Worm (Caenorhabditis elegans) whole organism, L2 larva: ENCODE results near the gene W01C8.1.

Source experiments
- C34F6.9 ChIP-seq: fragments of 150-350 bp; optimal IDR thresholded peaks from 2 replicates; lab custom pipeline; 2014; ENCODE audit warnings: missing biosample characterization, missing genetic modification characterization
- F13H6.1 ChIP-seq: sonication (generic microtip); optimal IDR thresholded peaks from 2 replicates; lab custom pipeline; 2016; ENCODE audit warnings: missing genetic modification characterization, missing compliant biosample characterization
- R02D3.7 ChIP-seq: fragments of 150-350 bp; optimal IDR thresholded peaks from 2 replicates; lab custom pipeline; 2014; ENCODE audit warnings: missing biosample characterization, missing genetic modification characterization
- Y55F3AM.14 ChIP-seq: fragments of 200-800 bp; sonication (Bioruptor generic); optimal IDR thresholded peaks from 2 replicates; lab custom pipeline; 2018; ENCODE audit warnings: mild to moderate bottlenecking, missing genetic modification characterization, missing compliant biosample characterization
- ZK546.5 ChIP-seq: sonication (generic microtip); optimal IDR thresholded peaks from 2 replicates; lab custom pipeline; 2017; ENCODE audit warnings: missing biosample characterization, missing genetic modification characterization
- alr-1 ChIP-seq: fragments of 150-350 bp; optimal IDR thresholded peaks from 2 replicates; lab custom pipeline; 2014; ENCODE audit warnings: missing biosample characterization, missing genetic modification characterization
- aly-2 ChIP-seq: fragments of 150-350 bp; optimal IDR thresholded peaks from 2 replicates; lab custom pipeline; 2014; ENCODE audit warnings: missing biosample characterization, missing genetic modification characterization
- ama-1 ChIP-seq: fragments of 150-350 bp; optimal IDR thresholded peaks from 2 replicates; lab custom pipeline; 2018; ENCODE audit warnings: inconsistent platforms
- blmp-1 ChIP-seq: sonication (generic microtip); optimal IDR thresholded peaks from 2 replicates; lab custom pipeline; 2017; ENCODE audit warnings: missing genetic modification characterization, mild to moderate bottlenecking, missing compliant biosample characterization, antibody characterized with exemption, moderate library complexity; ENCODE audit not compliant: insufficient read depth
- ceh-16 ChIP-seq: fragments of 150-350 bp; optimal IDR thresholded peaks from 2 replicates; lab custom pipeline; 2014; ENCODE audit warnings: missing biosample characterization, missing genetic modification characterization
- ceh-82 ChIP-seq: fragments of 150-350 bp; optimal IDR thresholded peaks from 2 replicates; lab custom pipeline; 2014; ENCODE audit warnings: missing biosample characterization, missing genetic modification characterization
- crh-2 ChIP-seq: sonication (generic microtip); optimal IDR thresholded peaks from 2 replicates; lab custom pipeline; 2017; ENCODE audit warnings: missing biosample characterization, missing genetic modification characterization
- dmd-4 ChIP-seq: sonication (generic microtip); optimal IDR thresholded peaks from 2 replicates; lab custom pipeline; 2017; ENCODE audit warnings: missing biosample characterization, missing genetic modification characterization
- egl-27 ChIP-seq: sonication (generic microtip); optimal IDR thresholded peaks from 3 replicates; lab custom pipeline; 2017; ENCODE audit warnings: missing biosample characterization, missing genetic modification reagents, missing genetic modification characterization
- elt-1 ChIP-seq: fragments of 150-350 bp; optimal IDR thresholded peaks from 2 replicates; lab custom pipeline; 2014; ENCODE audit warnings: missing biosample characterization, missing genetic modification characterization
- elt-3 ChIP-seq: sonication (generic microtip); optimal IDR thresholded peaks from 2 replicates; lab custom pipeline; 2017; ENCODE audit warnings: missing biosample characterization, missing genetic modification characterization
- fos-1 ChIP-seq: fragments of 150-350 bp; optimal IDR thresholded peaks from 2 replicates; lab custom pipeline; 2014; ENCODE audit warnings: missing biosample characterization, missing genetic modification characterization
- lin-11 ChIP-seq: fragments of 150-350 bp; sonication (generic microtip); optimal IDR thresholded peaks from 2 replicates; lab custom pipeline; 2014; ENCODE audit warnings: missing biosample characterization, missing genetic modification characterization, inconsistent platforms, mixed read lengths
- lin-13 ChIP-seq: fragments of 150-350 bp; optimal IDR thresholded peaks from 2 replicates; lab custom pipeline; 2014; ENCODE audit warnings: missing biosample characterization, missing genetic modification reagents, missing genetic modification characterization
- lin-39 ChIP-seq: fragments of 150-350 bp; optimal IDR thresholded peaks from 2 replicates; lab custom pipeline; 2014; ENCODE audit warnings: missing biosample characterization, missing genetic modification reagents, missing genetic modification characterization
- lsy-2 ChIP-seq, 2 experiments: fragments of 150-350 bp in 1 of 2; sonication (generic microtip) in 1 of 2; optimal IDR thresholded peaks; 2 replicates each; lab custom pipeline; 2014 to 2017; ENCODE audit warnings: missing biosample characterization in 2 of 2, missing genetic modification characterization in 2 of 2
- mab-5 ChIP-seq: fragments of 150-350 bp; optimal IDR thresholded peaks from 2 replicates; lab custom pipeline; 2014; ENCODE audit warnings: missing biosample characterization, missing genetic modification characterization
- mbf-1 ChIP-seq: sonication (generic microtip); optimal IDR thresholded peaks from 2 replicates; lab custom pipeline; 2017; ENCODE audit warnings: missing biosample characterization, missing genetic modification characterization
- mdl-1 ChIP-seq, 2 experiments: fragments of 150-350 bp in 1 of 2; sonication (generic microtip) in 1 of 2; optimal IDR thresholded peaks; 2 replicates each; lab custom pipeline; 2017; ENCODE audit warnings: missing biosample characterization in 2 of 2, missing genetic modification characterization in 2 of 2
- nhr-10 ChIP-seq: sonication (generic microtip); optimal IDR thresholded peaks from 2 replicates; lab custom pipeline; 2017; ENCODE audit warnings: missing biosample characterization, missing genetic modification characterization
- nhr-11 ChIP-seq: fragments of 150-350 bp; optimal IDR thresholded peaks from 2 replicates; lab custom pipeline; 2014; ENCODE audit warnings: missing biosample characterization, missing genetic modification characterization
- nhr-12 ChIP-seq: fragments of 150-350 bp; optimal IDR thresholded peaks from 2 replicates; lab custom pipeline; 2014; ENCODE audit warnings: missing biosample characterization, missing genetic modification characterization
- nhr-129 ChIP-seq: fragments of 150-350 bp; optimal IDR thresholded peaks from 2 replicates; lab custom pipeline; 2014; ENCODE audit warnings: missing biosample characterization, missing genetic modification characterization
- nhr-21 ChIP-seq: fragments of 150-350 bp; optimal IDR thresholded peaks from 2 replicates; lab custom pipeline; 2014; ENCODE audit warnings: missing biosample characterization, missing genetic modification characterization
- nhr-23 ChIP-seq: fragments of 150-350 bp; optimal IDR thresholded peaks from 2 replicates; lab custom pipeline; 2014; ENCODE audit warnings: missing biosample characterization, missing genetic modification reagents, missing genetic modification characterization
- nhr-237 ChIP-seq: fragments of 150-350 bp; optimal IDR thresholded peaks from 2 replicates; lab custom pipeline; 2014; ENCODE audit warnings: missing biosample characterization, missing genetic modification characterization
- nhr-25 ChIP-seq: fragments of 150-350 bp; sonication (generic microtip); optimal IDR thresholded peaks from 3 replicates; lab custom pipeline; 2014; ENCODE audit warnings: missing biosample characterization, missing genetic modification characterization
- nhr-6 ChIP-seq: fragments of 150-350 bp; optimal IDR thresholded peaks from 2 replicates; lab custom pipeline; 2014; ENCODE audit warnings: missing biosample characterization, missing genetic modification characterization
- nhr-77 ChIP-seq: fragments of 150-350 bp; optimal IDR thresholded peaks from 2 replicates; lab custom pipeline; 2014; ENCODE audit warnings: missing biosample characterization, missing genetic modification characterization
- peb-1 ChIP-seq: fragments of 150-350 bp; optimal IDR thresholded peaks from 2 replicates; lab custom pipeline; 2014; ENCODE audit warnings: missing biosample characterization, missing genetic modification characterization
- sem-4 ChIP-seq: fragments of 150-350 bp; optimal IDR thresholded peaks from 2 replicates; lab custom pipeline; 2014; ENCODE audit warnings: missing biosample characterization, missing genetic modification reagents, missing genetic modification characterization
- skn-1 ChIP-seq: sonication (generic microtip); optimal IDR thresholded peaks from 2 replicates; lab custom pipeline; 2017; ENCODE audit warnings: missing biosample characterization, missing genetic modification characterization
- sma-3 ChIP-seq: sonication (generic microtip); optimal IDR thresholded peaks from 2 replicates; lab custom pipeline; 2016; ENCODE audit warnings: missing genetic modification reagents, missing genetic modification characterization, missing compliant biosample characterization
- sma-9 ChIP-seq, 2 experiments: fragments of 150-350 bp in 1 of 2; sonication (generic microtip) in 1 of 2; optimal IDR thresholded peaks; 2 replicates each; lab custom pipeline; 2014 to 2016; ENCODE audit warnings: missing genetic modification characterization in 2 of 2, mild to moderate bottlenecking in 1 of 2, missing biosample characterization in 1 of 2, missing compliant biosample characterization in 1 of 2, missing genetic modification reagents in 1 of 2, moderate library complexity in 1 of 2
- snpc-4 ChIP-seq: fragments of 150-350 bp; optimal IDR thresholded peaks from 2 replicates; lab custom pipeline; 2014; ENCODE audit warnings: missing biosample characterization, missing genetic modification characterization
- unc-39 ChIP-seq: fragments of 150-350 bp; optimal IDR thresholded peaks from 2 replicates; lab custom pipeline; 2014; ENCODE audit warnings: missing biosample characterization, missing genetic modification characterization
- unc-55 ChIP-seq: fragments of 150-350 bp; sonication (generic microtip); optimal IDR thresholded peaks from 3 replicates; lab custom pipeline; 2014; ENCODE audit warnings: missing biosample characterization, missing genetic modification reagents, missing genetic modification characterization
- unc-62 ChIP-seq: fragments of 150-350 bp; optimal IDR thresholded peaks from 2 replicates; lab custom pipeline; 2014; ENCODE audit warnings: missing biosample characterization, missing genetic modification reagents, missing genetic modification characterization
- zag-1 ChIP-seq: fragments of 150-350 bp; optimal IDR thresholded peaks from 2 replicates; lab custom pipeline; 2014; ENCODE audit warnings: missing biosample characterization, missing genetic modification characterization
- ztf-1 ChIP-seq: fragments of 200-800 bp; sonication (Bioruptor generic); conservative IDR thresholded peaks from 2 replicates; pipeline ENCODE4 v1.3.6; 2022; ENCODE audit warnings: missing genetic modification characterization, missing compliant biosample characterization
- ztf-11 ChIP-seq: sonication (generic microtip); optimal IDR thresholded peaks from 2 replicates; lab custom pipeline; 2017; ENCODE audit warnings: missing biosample characterization, missing genetic modification characterization
- ztf-4 ChIP-seq: fragments of 150-350 bp; optimal IDR thresholded peaks from 2 replicates; lab custom pipeline; 2014; ENCODE audit warnings: missing biosample characterization, missing genetic modification characterization

Gene W01C8.1

DNA sequence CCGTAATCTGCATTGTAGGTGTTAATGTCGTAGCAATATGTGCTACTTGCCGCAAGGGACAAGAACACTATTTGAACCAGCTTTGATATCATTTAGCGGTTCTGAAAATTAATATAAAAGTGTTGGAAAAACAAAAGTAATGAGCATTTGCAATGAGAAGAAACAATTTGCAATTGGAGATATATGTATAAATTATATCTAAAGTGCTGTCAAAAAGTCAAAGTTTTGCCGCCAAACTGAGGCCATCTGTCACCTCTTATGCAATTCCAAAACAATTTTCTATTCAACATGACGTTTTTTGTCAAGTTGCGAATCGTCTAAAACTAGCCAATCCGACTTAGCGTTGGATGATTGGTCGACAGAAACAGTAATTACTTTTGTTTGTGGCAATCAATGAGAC is 5.0 kb downstream of the W01C8.1 start, which contains the start of gene W01C8.5:
TSS of gene W01C8.5 (minus strand) at position 101 of the 400 bp plus-strand sequence.
- TF ChIP-seq F13H6.1 = no peak
- no peak for TF ChIP-seq nhr-237
- no peak for TF ChIP-seq fos-1
- TF ChIP-seq peb-1 = no peak
- TF ChIP-seq lin-39 (tag; lab: Kevin White, UChicago) = no peak
- TF ChIP-seq nhr-10 (tag; lab: Kevin White, UChicago) = no peak
- no peak for TF ChIP-seq nhr-77
- no peak for TF ChIP-seq egl-27 (tag; lab: Kevin White, UChicago)

DNA sequence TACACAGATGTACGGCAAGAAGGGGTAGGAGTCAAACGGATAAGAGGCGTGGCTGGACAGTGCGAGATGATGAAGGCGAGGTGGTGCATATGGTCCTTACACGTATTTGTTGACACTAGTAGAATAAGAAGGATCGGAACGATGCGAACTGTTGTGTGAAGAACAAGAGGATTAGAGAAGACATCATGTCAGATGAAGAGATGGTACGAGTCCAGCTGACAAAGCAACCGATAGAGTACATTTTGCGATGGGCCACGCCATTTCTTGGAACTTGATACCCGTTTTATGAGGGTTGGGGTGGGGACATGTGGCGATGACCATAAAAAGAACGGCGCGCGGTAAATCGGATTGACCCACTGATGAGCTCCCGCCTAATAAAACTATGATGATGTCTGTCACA is 6.2 kb downstream of the W01C8.1 start:
- TF ChIP-seq sma-3 = no peak

DNA sequence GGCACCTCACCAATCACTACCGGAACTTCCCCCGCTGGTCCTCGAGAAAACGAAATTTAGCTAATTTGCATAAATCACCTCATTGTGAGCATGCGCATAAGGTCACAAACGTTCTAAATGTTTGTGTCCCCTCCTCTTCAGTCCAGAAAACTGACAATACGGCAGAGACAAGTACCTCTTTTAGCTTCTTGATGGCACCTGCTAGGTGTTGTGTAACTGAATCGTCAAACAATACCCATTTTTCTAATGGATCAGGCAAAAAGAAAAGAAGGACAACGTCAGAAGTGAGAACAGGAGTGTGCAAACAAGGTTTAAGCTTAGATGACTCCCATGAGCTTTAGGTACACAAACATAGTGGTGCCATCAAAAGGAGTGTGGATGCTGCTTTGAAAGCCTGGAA is 7.4 kb downstream of the W01C8.1 start:
- TF ChIP-seq R02D3.7 (tag; lab: Kevin White, UChicago) (no peak), mdl-1 (tag; optimal IDR thresholded peaks at IDR 0.05; lab: Kevin White, UChicago) (no peak), peb-1 (no peak), nhr-21 (tag; lab: Kevin White, UChicago) (no peak), mbf-1 (no peak), ceh-82 (tag; lab: Kevin White, UChicago) (no peak), snpc-4 (tag; lab: Kevin White, UChicago) (no peak)

DNA sequence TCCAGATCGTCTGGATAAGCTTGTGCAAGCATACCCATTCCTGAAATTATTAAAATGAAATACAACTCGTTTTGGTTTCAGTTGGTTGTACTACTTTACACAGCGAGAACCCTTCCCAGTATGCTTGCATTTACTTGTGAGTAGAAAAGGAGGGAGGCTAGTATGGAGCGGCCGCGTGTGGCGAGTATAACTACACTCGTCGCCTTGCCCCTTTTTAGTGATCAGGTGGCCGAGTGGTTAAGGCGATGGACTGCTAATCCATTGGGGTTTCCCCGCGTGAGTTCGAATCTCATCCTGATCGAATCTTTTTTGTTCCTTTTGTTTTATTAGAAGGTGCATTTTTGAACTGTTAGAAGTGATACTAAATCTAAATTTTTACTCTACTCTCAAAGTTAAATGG is 15.6 kb downstream of the W01C8.1 start:
- TF ChIP-seq elt-1 (tag; lab: Kevin White, UChicago) (no peak), nhr-77 (no peak), snpc-4 (tag; lab: Kevin White, UChicago) (no peak), peb-1 (no peak), ceh-16 (tag; lab: Kevin White, UChicago) (no peak), fos-1 (peak; percentile 36), skn-1 (tag; lab: Kevin White, UChicago) (no peak), ama-1 (no peak), unc-39 (no peak), nhr-10 (tag; lab: Kevin White, UChicago) (no peak), nhr-6 (no peak), alr-1 (no peak), nhr-11 (tag; lab: Kevin White, UChicago) (no peak), nhr-12 (tag; lab: Kevin White, UChicago) (no peak), mbf-1 (no peak), zag-1 (no peak), mdl-1 (tag; optimal IDR thresholded peaks at IDR 0.05; lab: Kevin White, UChicago) (no peak), nhr-21 (tag; lab: Kevin White, UChicago) (peak; percentile 42), egl-27 (tag; lab: Kevin White, UChicago) (no peak), mab-5 (tag; lab: Kevin White, UChicago) (peak; percentile 41), lin-11 (tag; lab: Kevin White, UChicago) (peak; percentile 4), F13H6.1 (peak; percentile 39), ZK546.5 (no peak), nhr-23 (tag; lab: Kevin White, UChicago) (no peak), ceh-82 (tag; lab: Kevin White, UChicago) (no peak), nhr-25 (tag; lab: Kevin White, UChicago) (no peak), unc-55 (GFP tag; lab: Kevin White, UChicago) (no peak), sem-4 (tag; lab: Kevin White, UChicago) (no peak), ztf-11 (tag; lab: Kevin White, UChicago) (no peak), blmp-1 (tag; lab: Kevin White, UChicago) (no peak), nhr-237 (no peak), crh-2 (tag; lab: Kevin White, UChicago) (peak; percentile 9), Y55F3AM.14 (GFP tag; lab: Kevin White, UChicago) (peak; percentile 3), ztf-1 (GFP tag; lab: Robert Waterston, UW) (no peak), sma-3 (peak; percentile 44), nhr-129 (tag; lab: Kevin White, UChicago) (peak; percentile 58), unc-62 (GFP tag; lab: Kevin White, UChicago) (no peak), elt-3 (no peak), C34F6.9 (tag; lab: Kevin White, UChicago) (peak; percentile 17), lin-39 (tag; lab: Kevin White, UChicago) (no peak), aly-2 (tag; lab: Kevin White, UChicago) (no peak), ztf-4 (no peak), lsy-2 (tag; optimal IDR thresholded peaks at IDR 0.05; lab: Kevin White, UChicago) (peak in 1 of 2 experiments; percentile 23), sma-9 (GFP tag; optimal IDR thresholded peaks at IDR 0.05; lab: Kevin White, UChicago) (peak; percentile 72), sma-9 (tag; optimal IDR thresholded peaks at IDR 0.05; lab: Kevin White, UChicago) (no peak), dmd-4 (tag; lab: Kevin White, UChicago) (no peak), lin-13 (GFP tag; lab: Kevin White, UChicago) (no peak)
